Fruit fly (Drosophila melanogaster): ENCODE data around the gene schuy.
A peak's percentile ranks its signal among the peaks of the same experiment; 100 is the strongest.

schuy gene

DNA sequence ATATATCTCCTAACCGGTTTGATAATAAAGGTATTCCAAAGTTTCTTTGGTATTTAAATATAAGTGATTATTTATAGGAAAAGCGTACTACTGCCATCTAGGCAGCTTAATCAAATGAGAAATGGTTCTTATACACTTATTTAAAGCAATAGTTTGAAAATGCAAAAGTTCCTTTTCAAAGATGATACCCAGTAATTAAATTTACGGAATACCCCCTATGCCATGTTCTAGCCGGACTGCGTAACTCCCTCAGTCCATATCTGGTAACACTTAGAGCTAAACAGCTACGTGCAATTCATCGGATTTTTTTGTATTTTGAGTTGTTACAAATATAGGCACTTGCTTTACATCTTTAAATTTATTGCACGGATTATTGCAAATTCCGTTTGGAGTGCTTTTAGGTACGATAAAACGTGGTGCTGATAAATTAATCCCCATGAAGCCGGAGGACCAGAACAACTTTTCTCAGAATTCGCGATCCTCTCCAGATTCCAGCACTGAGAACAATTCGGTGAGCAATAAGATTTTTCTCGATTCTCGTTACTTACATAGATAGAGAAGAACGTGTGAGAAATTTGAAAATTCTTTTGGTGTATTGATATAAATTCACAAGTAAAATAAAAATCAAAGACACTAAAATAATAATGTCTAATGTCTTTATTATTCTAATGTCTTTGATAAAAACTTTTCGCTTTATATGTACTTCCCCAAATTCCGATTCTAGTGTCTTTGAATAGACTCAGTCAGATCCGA, 16.8 kb downstream of the schuy start, which contains the start of gene CG7668 (continued):
- TF ChIP-seq CG7745 (tag; optimal IDR thresholded peaks at IDR 0.05), result no peak
- no peak for TF ChIP-seq CG1832 (GFP tag; optimal IDR thresholded peaks at IDR 0.05)
- peak; percentile 93 for TF ChIP-seq Sox102F (GFP tag; optimal IDR thresholded peaks at IDR 0.05)
- TF ChIP-seq emc (GFP tag; optimal IDR thresholded peaks at IDR 0.05), result peak; percentile 68
- TF ChIP-seq Hey (tag; optimal IDR thresholded peaks at IDR 0.05), result no peak
- peak; percentile 77 for TF ChIP-seq gcm2 (GFP tag; optimal IDR thresholded peaks at IDR 0.05)
- peak; percentile 85 for TF ChIP-seq Six4 (GFP tag; optimal IDR thresholded peaks at IDR 0.05)
- TF ChIP-seq Myb (GFP tag; optimal IDR thresholded peaks at IDR 0.05), result peak; percentile 63
- TF ChIP-seq CG18599 (GFP tag; optimal IDR thresholded peaks at IDR 0.05), result peak; percentile 93
- peak; percentile 85; the same call in 2 of the 3 replicates for TF ChIP-seq H15 (GFP tag; IDR thresholded peaks at IDR 0.05)
- TF ChIP-seq CG3726 (GFP tag; IDR thresholded peaks at IDR 0.05), result no peak
- no peak for TF ChIP-seq Abd-B (GFP tag; optimal IDR thresholded peaks at IDR 0.05)
- TF ChIP-seq CG30431 (GFP tag; optimal IDR thresholded peaks at IDR 0.05), result no peak
- TF ChIP-seq Doc3 (GFP tag; IDR thresholded peaks at IDR 0.05; ENCODE audit: partially characterized antibody), result no peak
- TF ChIP-seq Nf-YA (GFP tag; IDR thresholded peaks at IDR 0.05), result peak; percentile 75
- no peak for TF ChIP-seq sc (optimal IDR thresholded peaks at IDR 0.05)
- TF ChIP-seq sc (GFP tag; optimal IDR thresholded peaks at IDR 0.05), result peak; percentile 58
- peak; percentile 16 for TF ChIP-seq cg (GFP tag; optimal IDR thresholded peaks at IDR 0.05)
- peak; percentile 87 for TF ChIP-seq CG30020 (tag; optimal IDR thresholded peaks at IDR 0.05)
- TF ChIP-seq fd64A (GFP tag; optimal IDR thresholded peaks at IDR 0.05), result no peak
- TF ChIP-seq CG11093 (GFP tag; IDR thresholded peaks at IDR 0.05), result peak; percentile 73; the same call in 2 of the 3 replicates
- TF ChIP-seq grau (tag; optimal IDR thresholded peaks at IDR 0.05), result peak; percentile 91
- TF ChIP-seq Atf6 (GFP tag; IDR thresholded peaks at IDR 0.05), result peak; percentile 90
- TF ChIP-seq CG13775 (GFP tag; optimal IDR thresholded peaks at IDR 0.05), result peak; percentile 84
- peak; percentile 81 for TF ChIP-seq Hr3 (GFP tag; optimal IDR thresholded peaks at IDR 0.05)
- TF ChIP-seq chm (GFP tag; IDR thresholded peaks at IDR 0.05), result no peak; the same call in 1 of the 2 replicates
- peak; percentile 81 for TF ChIP-seq her (GFP tag; optimal IDR thresholded peaks at IDR 0.05)
- peak; percentile 87 for TF ChIP-seq Asciz (GFP tag; optimal IDR thresholded peaks at IDR 0.05)
- TF ChIP-seq Ets97D (GFP tag; optimal IDR thresholded peaks at IDR 0.05), result peak; percentile 81
- TF ChIP-seq sob (GFP tag; IDR thresholded peaks at IDR 0.05), result peak; percentile 92; the same call in 1 of the 2 replicates
- TF ChIP-seq jing (GFP tag; optimal IDR thresholded peaks at IDR 0.05), result peak; percentile 73
- peak; percentile 87 for TF ChIP-seq nom (GFP tag; optimal IDR thresholded peaks at IDR 0.05)
- TF ChIP-seq CG10147 (GFP tag; optimal IDR thresholded peaks at IDR 0.05), result peak; percentile 86
- TF ChIP-seq ATbp (GFP tag; optimal IDR thresholded peaks at IDR 0.05), result peak; percentile 87
- peak; percentile 54 for TF ChIP-seq BEAF-32 (GFP tag; optimal IDR thresholded peaks at IDR 0.05)
- TF ChIP-seq CG9727 (GFP tag; optimal IDR thresholded peaks at IDR 0.05), result peak; percentile 90
- no peak; the same call in 1 of the 2 replicates for TF ChIP-seq Lim3 (GFP tag; IDR thresholded peaks at IDR 0.05)
- TF ChIP-seq ind (GFP tag; optimal IDR thresholded peaks at IDR 0.05), result peak; percentile 89
- peak; percentile 78 for TF ChIP-seq sqz (GFP tag; optimal IDR thresholded peaks at IDR 0.05)
- peak; percentile 92 for TF ChIP-seq CG33557 (GFP tag; optimal IDR thresholded peaks at IDR 0.05)
- peak; percentile 85 for TF ChIP-seq jumu (GFP tag; optimal IDR thresholded peaks at IDR 0.05)
- peak; percentile 86 for TF ChIP-seq CG11085 (GFP tag; IDR thresholded peaks at IDR 0.05)
- peak; percentile 55 for TF ChIP-seq MTF-1 (GFP tag; optimal IDR thresholded peaks at IDR 0.05; ENCODE audit: borderline replicate concordance)
- peak; percentile 87 for TF ChIP-seq tin (GFP tag; optimal IDR thresholded peaks at IDR 0.05)
- TF ChIP-seq fd102C (GFP tag; optimal IDR thresholded peaks at IDR 0.05), result peak; percentile 50
- TF ChIP-seq trh (GFP tag; optimal IDR thresholded peaks at IDR 0.05), result peak; percentile 82
- TF ChIP-seq Eip74EF (GFP tag; optimal IDR thresholded peaks at IDR 0.05), result peak in 1 of 2 experiments; percentile 87
- peak; percentile 90 for TF ChIP-seq sim (GFP tag; IDR thresholded peaks at IDR 0.05)

All from whole organism, embryonic.